Fruit fly (Drosophila melanogaster) whole organism, pupa: Measurements from ENCODE around the gene Xport-B.

Experiments used
- CG32121 ChIP-seq: fragments of 200-800 bp; sonication (Bioruptor generic); IDR thresholded peaks from 2 replicates; pipeline ENCODE4 v1.3.6; 2022; ENCODE audit warnings: missing biosample characterization, missing genetic modification characterization
- CG8159 ChIP-seq: fragments of 200-800 bp; sonication (Bioruptor generic); optimal IDR thresholded peaks from 3 replicates; lab custom pipeline; 2018; ENCODE audit warnings: missing biosample characterization, mild to moderate bottlenecking, missing genetic modification characterization, moderate library complexity
- CG8301 ChIP-seq: fragments of 200-800 bp; sonication (Bioruptor generic); optimal IDR thresholded peaks from 2 replicates; lab custom pipeline; 2018; ENCODE audit warnings: missing biosample characterization, mild to moderate bottlenecking, missing genetic modification characterization
- D1 ChIP-seq: fragments of 200-800 bp; sonication (Bioruptor generic); optimal IDR thresholded peaks from 2 replicates; lab custom pipeline; 2018; ENCODE audit warnings: missing biosample characterization, mild to moderate bottlenecking, missing genetic modification characterization, moderate library complexity
- Pif1A ChIP-seq: fragments of 200-800 bp; sonication (Bioruptor generic); optimal IDR thresholded peaks from 3 replicates; lab custom pipeline; 2016; ENCODE audit warnings: missing biosample characterization, missing genetic modification characterization
- Pif1B ChIP-seq: fragments of 200-800 bp; sonication (Bioruptor generic); optimal IDR thresholded peaks from 3 replicates; lab custom pipeline; 2016; ENCODE audit warnings: missing biosample characterization, missing genetic modification characterization

Xport-B gene

dm6 chr3R:19873102-19873737 lies 42.0 kb downstream of the Xport-B start:
- no peak for TF ChIP-seq Pif1A (GFP tag; lab: Kevin White, UChicago)
- TF ChIP-seq Pif1B (GFP tag; lab: Kevin White, UChicago), result no peak
- TF ChIP-seq CG8159 (tag; lab: Kevin White, UChicago), result no peak
- no peak for TF ChIP-seq CG32121 (GFP tag; lab: Robert Waterston, UW)
- no peak for TF ChIP-seq CG8301 (tag; lab: Kevin White, UChicago)
- TF ChIP-seq D1 (tag; lab: Kevin White, UChicago), result no peak
